Fruit fly (Drosophila melanogaster) whole organism, embryonic: ENCODE data around the gene Gale.
A peak's percentile ranks its signal among the peaks of the same experiment; 100 is the strongest.

ENCODE experiments used
- Atf3 ChIP-seq: fragments of 200-800 bp; sonication (Bioruptor generic); optimal IDR thresholded peaks from 3 replicates; lab custom pipeline; 2016; ENCODE audit warnings: missing biosample characterization, missing genetic modification characterization
- B-H2 ChIP-seq: fragments of 200-800 bp; sonication (Bioruptor generic); optimal IDR thresholded peaks from 2 replicates; lab custom pipeline; 2018; ENCODE audit warnings: missing biosample characterization, mild to moderate bottlenecking, missing genetic modification characterization
- CG10543 ChIP-seq: fragments of 200-800 bp; sonication (Bioruptor generic); optimal IDR thresholded peaks from 3 replicates; lab custom pipeline; 2017; ENCODE audit warnings: missing biosample characterization, mild to moderate bottlenecking, missing genetic modification characterization, moderate library complexity
- CG10565 ChIP-seq: fragments of 200-800 bp; sonication (Bioruptor generic); optimal IDR thresholded peaks from 3 replicates; lab custom pipeline; 2016; ENCODE audit warnings: missing biosample characterization, mild to moderate bottlenecking, missing genetic modification characterization
- CG11696 ChIP-seq: fragments of 200-800 bp; sonication (Bioruptor generic); IDR thresholded peaks from 2 replicates; pipeline ENCODE4 v1.3.6; 2022; ENCODE audit warnings: missing biosample characterization, missing genetic modification characterization
- CG12219 ChIP-seq: fragments of 200-800 bp; sonication (Bioruptor generic); optimal IDR thresholded peaks from 3 replicates; lab custom pipeline; 2018; ENCODE audit warnings: missing biosample characterization, mild to moderate bottlenecking, missing genetic modification characterization
- CG12299 ChIP-seq: fragments of 200-800 bp; sonication (Bioruptor generic); optimal IDR thresholded peaks from 2 replicates; lab custom pipeline; 2018; ENCODE audit warnings: missing biosample characterization, mild to moderate bottlenecking, missing genetic modification characterization
- CG13775 ChIP-seq: fragments of 200-800 bp; sonication (Bioruptor generic); optimal IDR thresholded peaks from 3 replicates; lab custom pipeline; 2017; ENCODE audit warnings: missing biosample characterization, mild to moderate bottlenecking, missing genetic modification characterization
- CG14965 ChIP-seq: fragments of 200-800 bp; sonication (Bioruptor generic); optimal IDR thresholded peaks from 2 replicates; lab custom pipeline; 2016; ENCODE audit warnings: missing biosample characterization, missing genetic modification characterization, borderline replicate concordance
- CG1602 ChIP-seq: fragments of 200-800 bp; sonication (Bioruptor generic); optimal IDR thresholded peaks from 3 replicates; lab custom pipeline; 2016; ENCODE audit warnings: missing biosample characterization, missing genetic modification characterization
- CG17328 ChIP-seq: fragments of 200-800 bp; sonication (Bioruptor generic); IDR thresholded peaks from 2 replicates; pipeline ENCODE4 v1.3.6; 2022; ENCODE audit warnings: missing biosample characterization, missing genetic modification characterization
- CG1832 ChIP-seq: fragments of 200-800 bp; sonication (Bioruptor generic); optimal IDR thresholded peaks from 2 replicates; lab custom pipeline; 2017; ENCODE audit warnings: missing biosample characterization, mild to moderate bottlenecking, missing genetic modification characterization, inconsistent platforms
- CG18764 ChIP-seq: fragments of 200-800 bp; sonication (Bioruptor generic); optimal IDR thresholded peaks from 3 replicates; lab custom pipeline; 2016; ENCODE audit warnings: missing biosample characterization, missing genetic modification characterization
- CG30020 ChIP-seq: fragments of 200-800 bp; optimal IDR thresholded peaks from 2 replicates; lab custom pipeline; 2019; ENCODE audit warnings: missing biosample characterization, mild to moderate bottlenecking, missing genetic modification characterization, moderate library complexity
- CG43689 ChIP-seq: fragments of 200-800 bp; sonication (Bioruptor generic); IDR thresholded peaks from 2 replicates; pipeline ENCODE4 v1.3.6; 2022; ENCODE audit warnings: missing biosample characterization, missing genetic modification characterization
- CG4404 ChIP-seq: fragments of 200-800 bp; sonication (Bioruptor generic); IDR thresholded peaks from 2 replicates; pipeline ENCODE4 v1.3.6; 2022; ENCODE audit warnings: missing biosample characterization, missing genetic modification characterization
- CG7372 ChIP-seq: fragments of 200-800 bp; sonication (Bioruptor generic); IDR thresholded peaks from 2 replicates; pipeline ENCODE4 v1.3.6; 2022; ENCODE audit warnings: missing biosample characterization, missing genetic modification characterization
- CG7556 ChIP-seq: fragments of 200-800 bp; sonication (Bioruptor generic); optimal IDR thresholded peaks from 2 replicates; lab custom pipeline; 2017; ENCODE audit warnings: missing biosample characterization, mild to moderate bottlenecking, missing genetic modification characterization
- CTCF ChIP-seq: fragments of 200-800 bp; sonication (Bioruptor generic); optimal IDR thresholded peaks from 2 replicates; lab custom pipeline; 2017; ENCODE audit warnings: missing biosample characterization, mild to moderate bottlenecking, missing genetic modification characterization, moderate library complexity
- Chrac-16 ChIP-seq: fragments of 200-800 bp; sonication (Bioruptor generic); optimal IDR thresholded peaks from 3 replicates; lab custom pipeline; 2016; ENCODE audit warnings: missing biosample characterization, missing genetic modification characterization
- CrebB ChIP-seq: fragments of 200-800 bp; sonication (Bioruptor generic); optimal IDR thresholded peaks from 3 replicates; lab custom pipeline; 2018; ENCODE audit warnings: missing biosample characterization, mild to moderate bottlenecking, missing genetic modification characterization
- Elba2 ChIP-seq: fragments of 200-800 bp; sonication (Bioruptor generic); optimal IDR thresholded peaks from 3 replicates; lab custom pipeline; 2016; ENCODE audit warnings: missing biosample characterization, missing genetic modification characterization
- Fer2 ChIP-seq: fragments of 200-800 bp; sonication (Bioruptor generic); optimal IDR thresholded peaks from 2 replicates; lab custom pipeline; 2018; ENCODE audit warnings: missing biosample characterization, mild to moderate bottlenecking, missing genetic modification characterization, moderate library complexity
- Nf-YA ChIP-seq: fragments of 200-800 bp; sonication (Bioruptor generic); IDR thresholded peaks from 2 replicates; pipeline ENCODE4 v1.3.6; 2022; ENCODE audit warnings: missing biosample characterization, missing genetic modification characterization
- Opbp ChIP-seq: fragments of 200-800 bp; sonication (Bioruptor generic); IDR thresholded peaks from 3 replicates; pipeline ENCODE4 v1.3.6; 2022; ENCODE audit warnings: missing biosample characterization, missing genetic modification characterization; ENCODE audit not compliant: partially characterized antibody
- Optix ChIP-seq: fragments of 200-800 bp; sonication (Bioruptor generic); IDR thresholded peaks from 3 replicates; pipeline ENCODE4 v1.3.6; 2022; ENCODE audit warnings: missing biosample characterization, missing genetic modification characterization
- PHDP ChIP-seq: fragments of 200-800 bp; sonication (Bioruptor generic); optimal IDR thresholded peaks from 3 replicates; lab custom pipeline; 2018; ENCODE audit warnings: missing biosample characterization, mild to moderate bottlenecking, missing genetic modification characterization, moderate library complexity
- Ravus ChIP-seq: fragments of 200-800 bp; sonication (Bioruptor generic); IDR thresholded peaks from 2 replicates; pipeline ENCODE4 v1.3.6; 2022; ENCODE audit warnings: missing biosample characterization, missing genetic modification characterization
- Six4 ChIP-seq: fragments of 200-800 bp; sonication (Bioruptor generic); optimal IDR thresholded peaks from 2 replicates; lab custom pipeline; 2016; ENCODE audit warnings: missing biosample characterization, missing genetic modification characterization
- Sox102F ChIP-seq: fragments of 200-800 bp; sonication (Bioruptor generic); optimal IDR thresholded peaks from 2 replicates; lab custom pipeline; 2018; ENCODE audit warnings: missing biosample characterization, mild to moderate bottlenecking, missing genetic modification characterization, moderate library complexity
- ap ChIP-seq: fragments of 200-800 bp; sonication (Bioruptor generic); IDR thresholded peaks from 2 replicates; pipeline ENCODE4 v1.3.6; 2022; ENCODE audit warnings: missing biosample characterization, missing genetic modification characterization
- ash1 ChIP-seq: fragments of 200-800 bp; sonication (Bioruptor generic); optimal IDR thresholded peaks from 2 replicates; lab custom pipeline; 2018; ENCODE audit warnings: missing biosample characterization, mild to moderate bottlenecking, missing genetic modification characterization
- bbx ChIP-seq: fragments of 200-800 bp; sonication (Bioruptor generic); IDR thresholded peaks from 2 replicates; pipeline ENCODE4 v1.3.6; 2022; ENCODE audit warnings: missing biosample characterization, missing genetic modification characterization; ENCODE audit not compliant: partially characterized antibody
- eve ChIP-seq, 2 experiments: fragments of >200 bp; optimal IDR thresholded peaks; 2 replicates each; lab custom pipeline; 2017; ENCODE audit warnings: missing biosample characterization in 2 of 2, missing genetic modification characterization in 2 of 2
- fd64A ChIP-seq: fragments of 200-800 bp; sonication (Bioruptor generic); optimal IDR thresholded peaks from 3 replicates; lab custom pipeline; 2018; ENCODE audit warnings: missing biosample characterization, mild to moderate bottlenecking, missing genetic modification characterization
- hbn ChIP-seq: fragments of 200-800 bp; sonication (Bioruptor generic); IDR thresholded peaks from 2 replicates; pipeline ENCODE4 v1.3.6; 2022; ENCODE audit warnings: missing biosample characterization, missing genetic modification characterization; ENCODE audit not compliant: partially characterized antibody
- jing ChIP-seq: fragments of 200-800 bp; sonication (Bioruptor generic); optimal IDR thresholded peaks from 2 replicates; lab custom pipeline; 2018; ENCODE audit warnings: missing biosample characterization, mild to moderate bottlenecking, missing genetic modification characterization
- mirr ChIP-seq: fragments of 200-800 bp; sonication (Bioruptor generic); optimal IDR thresholded peaks from 3 replicates; lab custom pipeline; 2018; ENCODE audit warnings: missing biosample characterization, mild to moderate bottlenecking, missing genetic modification characterization
- nerfin-1 ChIP-seq: fragments of 200-800 bp; sonication (Bioruptor generic); optimal IDR thresholded peaks from 3 replicates; lab custom pipeline; 2019; ENCODE audit warnings: missing biosample characterization, mild to moderate bottlenecking, missing genetic modification characterization, moderate library complexity
- pita ChIP-seq: fragments of 200-800 bp; sonication (Bioruptor generic); optimal IDR thresholded peaks from 2 replicates; lab custom pipeline; 2017; ENCODE audit warnings: missing biosample characterization, mild to moderate bottlenecking, missing genetic modification characterization
- pzg ChIP-seq: fragments of 200-800 bp; sonication (Bioruptor generic); optimal IDR thresholded peaks from 3 replicates; lab custom pipeline; 2018; ENCODE audit warnings: missing biosample characterization, mild to moderate bottlenecking, missing genetic modification characterization, moderate library complexity
- schlank ChIP-seq: fragments of 200-800 bp; sonication (Bioruptor generic); optimal IDR thresholded peaks from 2 replicates; lab custom pipeline; 2018; ENCODE audit warnings: missing biosample characterization, mild to moderate bottlenecking, missing genetic modification characterization
- seq ChIP-seq: fragments of 200-800 bp; sonication (Bioruptor generic); IDR thresholded peaks from 2 replicates; pipeline ENCODE4 v1.3.6; 2022; ENCODE audit warnings: missing biosample characterization, missing genetic modification characterization
- sim ChIP-seq: fragments of 200-800 bp; sonication (Bioruptor generic); IDR thresholded peaks from 2 replicates; pipeline ENCODE4 v1.3.6; 2022; ENCODE audit warnings: missing biosample characterization, missing genetic modification characterization
- sisA ChIP-seq: fragments of 200-800 bp; sonication (Bioruptor generic); IDR thresholded peaks from 2 replicates; pipeline ENCODE4 v1.3.6; 2022; ENCODE audit warnings: missing biosample characterization, missing genetic modification characterization
- slp2 ChIP-seq: fragments of 200-800 bp; sonication (Bioruptor generic); optimal IDR thresholded peaks from 2 replicates; lab custom pipeline; 2016; ENCODE audit warnings: missing biosample characterization, missing genetic modification characterization
- tap ChIP-seq: fragments of 200-800 bp; optimal IDR thresholded peaks from 3 replicates; lab custom pipeline; 2019; ENCODE audit warnings: missing biosample characterization, mild to moderate bottlenecking, missing genetic modification characterization, moderate library complexity
- trh ChIP-seq: fragments of 200-800 bp; sonication (Bioruptor generic); optimal IDR thresholded peaks from 2 replicates; lab custom pipeline; 2016; ENCODE audit warnings: missing biosample characterization, missing genetic modification characterization
- tup ChIP-seq: fragments of 200-800 bp; sonication (Bioruptor generic); optimal IDR thresholded peaks from 2 replicates; lab custom pipeline; 2016; ENCODE audit warnings: missing biosample characterization, mild to moderate bottlenecking, missing genetic modification characterization, moderate library complexity
- z ChIP-seq: fragments of 200-800 bp; sonication (Bioruptor generic); IDR thresholded peaks from 3 replicates; pipeline ENCODE4 v1.3.6; 2022; ENCODE audit warnings: missing biosample characterization, missing genetic modification characterization

The Gale gene

DNA sequence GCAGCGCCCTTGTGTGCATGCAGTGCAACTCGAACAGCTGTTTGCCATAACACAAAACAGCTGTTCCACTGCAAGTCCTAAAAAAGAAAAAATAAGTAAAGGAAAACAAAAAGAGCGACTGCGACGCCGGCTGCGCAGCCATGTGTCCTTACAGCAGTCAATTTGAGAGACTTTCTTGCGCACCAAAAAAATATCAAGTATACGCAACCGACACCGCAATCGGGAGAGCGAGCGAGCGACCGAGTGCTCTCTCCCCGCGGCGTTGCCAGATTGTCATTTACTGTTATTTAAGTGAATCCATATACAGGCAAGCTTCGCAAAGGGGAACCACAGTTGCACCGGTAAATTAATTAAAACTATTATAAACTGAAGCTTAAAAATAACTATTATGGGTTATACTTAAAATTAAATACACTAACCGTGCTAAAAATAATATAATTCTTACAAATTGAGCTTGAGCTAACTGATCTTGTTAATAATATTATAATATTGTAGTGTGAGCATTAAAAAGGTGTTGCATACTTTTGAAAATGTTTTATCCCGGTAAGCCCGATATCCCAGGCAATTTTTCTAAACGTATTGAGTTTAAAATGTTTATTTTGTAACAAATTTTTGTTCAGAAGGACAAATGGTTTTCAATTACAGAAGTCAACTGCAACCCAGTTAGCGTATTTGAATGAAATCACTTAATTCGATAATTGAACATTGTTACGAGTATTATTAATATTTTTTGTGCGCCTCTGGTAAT, 18.3 kb upstream of the Gale start (continued):
- TF ChIP-seq Sox102F (GFP tag; lab: Kevin White, UChicago) (peak; percentile 39), fd64A (GFP tag; lab: Kevin White, UChicago) (no peak), eve (GFP tag; optimal IDR thresholded peaks at IDR 0.05; lab: Kevin White, UChicago) (peak in 1 of 2 experiments; percentile 88), CG4404 (peak; percentile 12; the same call in 1 of the 2 replicates), Atf3 (GFP tag; lab: Kevin White, UChicago) (no peak), trh (GFP tag; lab: Kevin White, UChicago) (no peak), CG18764 (GFP tag; lab: Kevin White, UChicago) (no peak), nerfin-1 (tag; lab: Kevin White, UChicago) (no peak), CTCF (GFP tag; lab: Kevin White, UChicago) (no peak), CG12219 (no peak), CG14965 (GFP tag; lab: Kevin White, UChicago) (no peak), CG13775 (GFP tag; lab: Kevin White, UChicago) (no peak), Chrac-16 (peak; percentile 25), z (no peak), CG1832 (GFP tag; lab: Kevin White, UChicago) (no peak), CG7556 (GFP tag; lab: Kevin White, UChicago) (peak; percentile 57), CG12299 (tag; lab: Kevin White, UChicago) (no peak), CG1602 (peak; percentile 9), slp2 (GFP tag; lab: Kevin White, UChicago) (no peak), Fer2 (tag; lab: Kevin White, UChicago) (no peak), tup (no peak), ash1 (GFP tag; lab: Kevin White, UChicago) (no peak), mirr (GFP tag; lab: Kevin White, UChicago) (no peak), jing (no peak), CG43689 (no peak), Ravus (GFP tag; lab: Robert Waterston, UW) (no peak), Elba2 (no peak), hbn (GFP tag; lab: Robert Waterston, UW) (no peak), schlank (tag; lab: Kevin White, UChicago) (no peak), sisA (peak; percentile 61), pzg (GFP tag; lab: Kevin White, UChicago) (peak; percentile 13), sim (GFP tag; lab: Robert Waterston, UW) (no peak), tap (tag; lab: Kevin White, UChicago) (no peak), PHDP (tag; lab: Kevin White, UChicago) (peak; percentile 48), CG10543 (no peak), seq (GFP tag; lab: Robert Waterston, UW) (peak; percentile 64), ap (0 out of 2 replicates have a peak, but pooled peaks have one; percentile 45), bbx (GFP tag; lab: Robert Waterston, UW) (no peak), CG30020 (tag; lab: Kevin White, UChicago) (no peak), B-H2 (GFP tag; lab: Kevin White, UChicago) (no peak), CG10565 (GFP tag; lab: Kevin White, UChicago) (no peak), Nf-YA (GFP tag; lab: Robert Waterston, UW) (no peak), CG17328 (GFP tag; lab: Robert Waterston, UW) (no peak), pita (GFP tag; lab: Kevin White, UChicago) (no peak), CG11696 (no peak), CrebB (tag; lab: Kevin White, UChicago) (no peak), CG7372 (GFP tag; lab: Robert Waterston, UW) (peak; percentile 91), Six4 (GFP tag; lab: Kevin White, UChicago) (no peak), Optix (no peak), Opbp (0 out of 3 replicates have a peak, but pooled peaks have one; percentile 25)
